Worm (Caenorhabditis elegans) whole organism, L2 larva: Measurements from ENCODE around the gene idpp-2.
A peak's percentile ranks its signal among the peaks of the same experiment; 100 is the strongest.

Experiments used
- C34F6.9 ChIP-seq: fragments of 150-350 bp; optimal IDR thresholded peaks from 2 replicates; lab custom pipeline; 2014; ENCODE audit warnings: missing biosample characterization, missing genetic modification characterization
- F13H6.1 ChIP-seq: sonication (generic microtip); optimal IDR thresholded peaks from 2 replicates; lab custom pipeline; 2016; ENCODE audit warnings: missing genetic modification characterization, missing compliant biosample characterization
- aly-2 ChIP-seq: fragments of 150-350 bp; optimal IDR thresholded peaks from 2 replicates; lab custom pipeline; 2014; ENCODE audit warnings: missing biosample characterization, missing genetic modification characterization
- ama-1 ChIP-seq: fragments of 150-350 bp; optimal IDR thresholded peaks from 2 replicates; lab custom pipeline; 2018; ENCODE audit warnings: inconsistent platforms
- blmp-1 ChIP-seq: sonication (generic microtip); optimal IDR thresholded peaks from 2 replicates; lab custom pipeline; 2017; ENCODE audit warnings: missing genetic modification characterization, mild to moderate bottlenecking, missing compliant biosample characterization, antibody characterized with exemption, moderate library complexity; ENCODE audit not compliant: insufficient read depth
- ceh-16 ChIP-seq: fragments of 150-350 bp; optimal IDR thresholded peaks from 2 replicates; lab custom pipeline; 2014; ENCODE audit warnings: missing biosample characterization, missing genetic modification characterization
- ceh-82 ChIP-seq: fragments of 150-350 bp; optimal IDR thresholded peaks from 2 replicates; lab custom pipeline; 2014; ENCODE audit warnings: missing biosample characterization, missing genetic modification characterization
- crh-2 ChIP-seq: sonication (generic microtip); optimal IDR thresholded peaks from 2 replicates; lab custom pipeline; 2017; ENCODE audit warnings: missing biosample characterization, missing genetic modification characterization
- elt-3 ChIP-seq: sonication (generic microtip); optimal IDR thresholded peaks from 2 replicates; lab custom pipeline; 2017; ENCODE audit warnings: missing biosample characterization, missing genetic modification characterization
- fos-1 ChIP-seq: fragments of 150-350 bp; optimal IDR thresholded peaks from 2 replicates; lab custom pipeline; 2014; ENCODE audit warnings: missing biosample characterization, missing genetic modification characterization
- gmeb-1 ChIP-seq: fragments of 150-350 bp; optimal IDR thresholded peaks from 2 replicates; lab custom pipeline; 2014; ENCODE audit warnings: missing biosample characterization, missing genetic modification characterization
- lin-11 ChIP-seq: fragments of 150-350 bp; sonication (generic microtip); optimal IDR thresholded peaks from 2 replicates; lab custom pipeline; 2014; ENCODE audit warnings: missing biosample characterization, missing genetic modification characterization, inconsistent platforms, mixed read lengths
- mdl-1 ChIP-seq, 2 experiments: fragments of 150-350 bp in 1 of 2; sonication (generic microtip) in 1 of 2; optimal IDR thresholded peaks; 2 replicates each; lab custom pipeline; 2017; ENCODE audit warnings: missing biosample characterization in 2 of 2, missing genetic modification characterization in 2 of 2
- nhr-129 ChIP-seq: fragments of 150-350 bp; optimal IDR thresholded peaks from 2 replicates; lab custom pipeline; 2014; ENCODE audit warnings: missing biosample characterization, missing genetic modification characterization
- nhr-21 ChIP-seq: fragments of 150-350 bp; optimal IDR thresholded peaks from 2 replicates; lab custom pipeline; 2014; ENCODE audit warnings: missing biosample characterization, missing genetic modification characterization
- nhr-23 ChIP-seq: fragments of 150-350 bp; optimal IDR thresholded peaks from 2 replicates; lab custom pipeline; 2014; ENCODE audit warnings: missing biosample characterization, missing genetic modification reagents, missing genetic modification characterization
- nhr-237 ChIP-seq: fragments of 150-350 bp; optimal IDR thresholded peaks from 2 replicates; lab custom pipeline; 2014; ENCODE audit warnings: missing biosample characterization, missing genetic modification characterization
- nhr-6 ChIP-seq: fragments of 150-350 bp; optimal IDR thresholded peaks from 2 replicates; lab custom pipeline; 2014; ENCODE audit warnings: missing biosample characterization, missing genetic modification characterization
- peb-1 ChIP-seq: fragments of 150-350 bp; optimal IDR thresholded peaks from 2 replicates; lab custom pipeline; 2014; ENCODE audit warnings: missing biosample characterization, missing genetic modification characterization
- skn-1 ChIP-seq: sonication (generic microtip); optimal IDR thresholded peaks from 2 replicates; lab custom pipeline; 2017; ENCODE audit warnings: missing biosample characterization, missing genetic modification characterization
- sma-3 ChIP-seq: sonication (generic microtip); optimal IDR thresholded peaks from 2 replicates; lab custom pipeline; 2016; ENCODE audit warnings: missing genetic modification reagents, missing genetic modification characterization, missing compliant biosample characterization
- unc-39 ChIP-seq: fragments of 150-350 bp; optimal IDR thresholded peaks from 2 replicates; lab custom pipeline; 2014; ENCODE audit warnings: missing biosample characterization, missing genetic modification characterization
- unc-55 ChIP-seq: fragments of 150-350 bp; sonication (generic microtip); optimal IDR thresholded peaks from 3 replicates; lab custom pipeline; 2014; ENCODE audit warnings: missing biosample characterization, missing genetic modification reagents, missing genetic modification characterization
- unc-62 ChIP-seq: fragments of 150-350 bp; optimal IDR thresholded peaks from 2 replicates; lab custom pipeline; 2014; ENCODE audit warnings: missing biosample characterization, missing genetic modification reagents, missing genetic modification characterization

The idpp-2 gene

ce11 chrV:8716-9246, 7.3 kb downstream of the idpp-2 start, which contains the start of gene B0348.10 (continued):
- TF ChIP-seq unc-62 (GFP tag; lab: Kevin White, UChicago) (peak; percentile 39), unc-55 (GFP tag; lab: Kevin White, UChicago) (peak; percentile 83), aly-2 (no peak), blmp-1 (tag; lab: Kevin White, UChicago) (peak; percentile 42), peb-1 (no peak), nhr-129 (tag; lab: Kevin White, UChicago) (peak; percentile 72), lin-11 (tag; lab: Kevin White, UChicago) (peak; percentile 72), sma-3 (peak; percentile 67), elt-3 (tag; lab: Kevin White, UChicago) (no peak), unc-39 (tag; lab: Kevin White, UChicago) (peak; percentile 83), nhr-21 (tag; lab: Kevin White, UChicago) (peak; percentile 76), nhr-6 (tag; lab: Kevin White, UChicago) (peak; percentile 40), mdl-1 (tag; optimal IDR thresholded peaks at IDR 0.05; lab: Kevin White, UChicago) (peak in 1 of 2 experiments; percentile 67), C34F6.9 (tag; lab: Kevin White, UChicago) (peak; percentile 90), F13H6.1 (tag; lab: Kevin White, UChicago) (peak; percentile 87)

- no peak for TF ChIP-seq nhr-237 (tag; lab: Kevin White, UChicago)
Observed at ce11 chrV:11158-11557, 9.7 kb downstream of the idpp-2 start.

ce11 chrV:11708-12107, 10.3 kb downstream of the idpp-2 start:
- no peak for TF ChIP-seq nhr-6 (tag; lab: Kevin White, UChicago)

- TF ChIP-seq nhr-129 (tag; lab: Kevin White, UChicago) = no peak
- no peak for TF ChIP-seq nhr-23 (tag; lab: Kevin White, UChicago)
- peak; percentile 47 for TF ChIP-seq gmeb-1 (tag; lab: Kevin White, UChicago)
- no peak for TF ChIP-seq elt-3 (tag; lab: Kevin White, UChicago)
- peak; percentile 47 for TF ChIP-seq fos-1 (tag; lab: Kevin White, UChicago)
Observed at ce11 chrV:16067-16845, 14.8 kb downstream of the idpp-2 start.

- TF ChIP-seq nhr-6 (tag; lab: Kevin White, UChicago) (no peak), blmp-1 (tag; lab: Kevin White, UChicago) (no peak), ceh-16 (tag; lab: Kevin White, UChicago) (no peak), ceh-82 (tag; lab: Kevin White, UChicago) (no peak)
- TF ChIP-seq, all 48 proteins: peak for 0
Observed at ce11 chrV:20518-20917, 19.1 kb downstream of the idpp-2 start, which contains the start of gene egl-8. egl-8 (plus strand) TSS chrV:20818.

- TF ChIP-seq gmeb-1 (tag; lab: Kevin White, UChicago) = peak; percentile 51
- no peak for TF ChIP-seq ama-1 (lab: Kevin White, UChicago)
- TF ChIP-seq crh-2 (tag; lab: Kevin White, UChicago) = peak; percentile 39
- peak; percentile 74 for TF ChIP-seq fos-1 (tag; lab: Kevin White, UChicago)
Observed at ce11 chrV:21848-22247, 20.4 kb downstream of the idpp-2 start.

ce11 chrV:24181-24580, 22.7 kb downstream of the idpp-2 start:
- TF ChIP-seq skn-1 (tag; lab: Kevin White, UChicago) (no peak), peb-1 (no peak)

ce11 chrV:27604-28003, 26.2 kb downstream of the idpp-2 start:
- TF ChIP-seq nhr-237 (tag; lab: Kevin White, UChicago) (no peak), nhr-23 (tag; lab: Kevin White, UChicago) (no peak)
